Fruit fly (Drosophila melanogaster) whole organism, pupa: Measurements from ENCODE around the gene Lcp65Ae.
"Not testable (repeated sequence)": the region's sequence is repeated elsewhere in the genome, so short reads cannot be mapped to it uniquely, and the experiment has no call there.

Experiments used
- CG10348 ChIP-seq: fragments of 200-800 bp; sonication (Bioruptor generic); IDR thresholded peaks from 2 replicates; pipeline ENCODE4 v1.3.6; 2022; ENCODE audit warnings: missing biosample characterization, missing genetic modification characterization
- CG12605 ChIP-seq: fragments of 200-800 bp; sonication (Bioruptor generic); IDR thresholded peaks from 2 replicates; pipeline ENCODE4 v1.3.6; 2022; ENCODE audit warnings: missing biosample characterization, missing genetic modification characterization
- CG13204 ChIP-seq: fragments of 200-800 bp; sonication (Bioruptor generic); optimal IDR thresholded peaks from 2 replicates; lab custom pipeline; 2018; ENCODE audit warnings: missing biosample characterization, mild to moderate bottlenecking, missing genetic modification characterization, moderate library complexity
- CG14655 ChIP-seq: fragments of 200-800 bp; sonication (Bioruptor generic); optimal IDR thresholded peaks from 3 replicates; lab custom pipeline; 2017; ENCODE audit warnings: mild to moderate bottlenecking, missing biosample characterization, missing genetic modification reagents, missing genetic modification characterization
- CG15710 ChIP-seq: fragments of 200-800 bp; sonication (Bioruptor generic); optimal IDR thresholded peaks from 2 replicates; lab custom pipeline; 2018; ENCODE audit warnings: missing biosample characterization, mild to moderate bottlenecking, missing genetic modification characterization, moderate library complexity
- CG17806 ChIP-seq: fragments of 200-800 bp; sonication (Bioruptor generic); optimal IDR thresholded peaks from 2 replicates; lab custom pipeline; 2018; ENCODE audit warnings: missing biosample characterization, mild to moderate bottlenecking, missing genetic modification characterization, moderate library complexity
- CG32121 ChIP-seq: fragments of 200-800 bp; sonication (Bioruptor generic); IDR thresholded peaks from 2 replicates; pipeline ENCODE4 v1.3.6; 2022; ENCODE audit warnings: missing biosample characterization, missing genetic modification characterization
- CG34367 ChIP-seq: fragments of 200-800 bp; sonication (Bioruptor generic); optimal IDR thresholded peaks from 2 replicates; lab custom pipeline; 2018; ENCODE audit warnings: missing biosample characterization, mild to moderate bottlenecking, missing genetic modification characterization
- CG4496 ChIP-seq: fragments of 200-800 bp; sonication (Bioruptor generic); IDR thresholded peaks from 3 replicates; pipeline ENCODE4 v1.3.6; 2022; ENCODE audit warnings: missing biosample characterization, missing genetic modification characterization
- CG8159 ChIP-seq: fragments of 200-800 bp; sonication (Bioruptor generic); optimal IDR thresholded peaks from 3 replicates; lab custom pipeline; 2018; ENCODE audit warnings: missing biosample characterization, mild to moderate bottlenecking, missing genetic modification characterization, moderate library complexity
- CG8301 ChIP-seq: fragments of 200-800 bp; sonication (Bioruptor generic); optimal IDR thresholded peaks from 2 replicates; lab custom pipeline; 2018; ENCODE audit warnings: missing biosample characterization, mild to moderate bottlenecking, missing genetic modification characterization
- CG9948 ChIP-seq: fragments of 200-800 bp; sonication (Bioruptor generic); optimal IDR thresholded peaks from 2 replicates; lab custom pipeline; 2018; ENCODE audit warnings: missing biosample characterization, mild to moderate bottlenecking, missing genetic modification characterization, moderate library complexity
- D1 ChIP-seq: fragments of 200-800 bp; sonication (Bioruptor generic); optimal IDR thresholded peaks from 2 replicates; lab custom pipeline; 2018; ENCODE audit warnings: missing biosample characterization, mild to moderate bottlenecking, missing genetic modification characterization, moderate library complexity
- EcR ChIP-seq: fragments of 200-800 bp; sonication (Bioruptor generic); optimal IDR thresholded peaks from 3 replicates; lab custom pipeline; 2019; ENCODE audit warnings: missing biosample characterization, missing genetic modification characterization, mild to moderate bottlenecking, moderate library complexity, missing genetic modification reagents
- Ets98B ChIP-seq: fragments of 200-800 bp; sonication (Bioruptor generic); IDR thresholded peaks from 2 replicates; pipeline ENCODE4 v1.3.6; 2022; ENCODE audit warnings: missing biosample characterization, missing genetic modification characterization
- Pif1A ChIP-seq: fragments of 200-800 bp; sonication (Bioruptor generic); optimal IDR thresholded peaks from 3 replicates; lab custom pipeline; 2016; ENCODE audit warnings: missing biosample characterization, missing genetic modification characterization
- Pif1B ChIP-seq: fragments of 200-800 bp; sonication (Bioruptor generic); optimal IDR thresholded peaks from 3 replicates; lab custom pipeline; 2016; ENCODE audit warnings: missing biosample characterization, missing genetic modification characterization
- Snoo ChIP-seq: fragments of 200-800 bp; sonication (Bioruptor generic); optimal IDR thresholded peaks from 3 replicates; lab custom pipeline; 2017; ENCODE audit warnings: missing biosample characterization, mild to moderate bottlenecking, missing genetic modification characterization, inconsistent platforms
- fd96Ca ChIP-seq: fragments of 200-800 bp; sonication (Bioruptor generic); IDR thresholded peaks from 3 replicates; pipeline ENCODE4 v1.3.6; 2022; ENCODE audit warnings: missing biosample characterization, missing genetic modification characterization
- gl ChIP-seq: fragments of 200-800 bp; sonication (Bioruptor generic); optimal IDR thresholded peaks from 2 replicates; lab custom pipeline; 2018; ENCODE audit warnings: missing biosample characterization, mild to moderate bottlenecking, missing genetic modification characterization
- rn ChIP-seq: fragments of 200-800 bp; sonication (Bioruptor generic); IDR thresholded peaks from 2 replicates; pipeline ENCODE4 v1.3.6; 2022; ENCODE audit warnings: missing biosample characterization, missing genetic modification characterization

Gene Lcp65Ae

DNA sequence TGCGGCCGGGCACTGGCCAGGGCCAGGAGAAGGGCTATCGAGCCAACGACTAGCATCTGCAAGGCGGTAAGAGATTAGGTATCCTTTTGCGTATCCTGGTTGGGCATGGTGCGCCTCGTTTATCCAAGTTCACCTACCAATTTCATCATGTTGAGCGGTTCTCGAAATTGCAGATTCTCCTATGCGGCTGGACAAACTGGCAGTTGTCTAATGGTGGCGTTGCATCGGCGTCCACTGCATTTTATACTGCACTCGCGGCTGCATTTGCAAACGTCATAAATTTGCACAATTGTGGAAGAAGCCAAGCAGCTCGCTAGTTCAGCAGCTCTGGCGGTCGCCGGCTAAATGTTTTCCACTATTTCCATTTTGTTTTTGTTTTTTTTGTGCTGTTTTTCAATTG, 14.6 kb upstream of the Lcp65Ae start, which contains the start of gene Acp65Aa:
TSS of gene Acp65Aa (minus strand) at position 215 of the 400 bp plus-strand sequence.
- TF ChIP-seq EcR (GFP tag; lab: Kevin White, UChicago) (no peak), CG32121 (GFP tag; lab: Robert Waterston, UW) (no peak), CG12605 (GFP tag; lab: Robert Waterston, UW) (no peak), CG17806 (tag; lab: Kevin White, UChicago) (no peak), Snoo (tag; lab: Kevin White, UChicago) (no peak), Ets98B (GFP tag; lab: Robert Waterston, UW) (no peak), CG34367 (tag; lab: Kevin White, UChicago) (no peak), CG4496 (GFP tag; lab: Robert Waterston, UW) (no peak), fd96Ca (no peak), CG8159 (tag; lab: Kevin White, UChicago) (no peak), gl (tag; lab: Kevin White, UChicago) (no peak), CG15710 (tag; lab: Kevin White, UChicago) (no peak), CG8301 (tag; lab: Kevin White, UChicago) (no peak), D1 (no peak), Pif1A (GFP tag; lab: Kevin White, UChicago) (no peak), CG14655 (GFP tag; lab: Kevin White, UChicago) (no peak), rn (no peak)

DNA sequence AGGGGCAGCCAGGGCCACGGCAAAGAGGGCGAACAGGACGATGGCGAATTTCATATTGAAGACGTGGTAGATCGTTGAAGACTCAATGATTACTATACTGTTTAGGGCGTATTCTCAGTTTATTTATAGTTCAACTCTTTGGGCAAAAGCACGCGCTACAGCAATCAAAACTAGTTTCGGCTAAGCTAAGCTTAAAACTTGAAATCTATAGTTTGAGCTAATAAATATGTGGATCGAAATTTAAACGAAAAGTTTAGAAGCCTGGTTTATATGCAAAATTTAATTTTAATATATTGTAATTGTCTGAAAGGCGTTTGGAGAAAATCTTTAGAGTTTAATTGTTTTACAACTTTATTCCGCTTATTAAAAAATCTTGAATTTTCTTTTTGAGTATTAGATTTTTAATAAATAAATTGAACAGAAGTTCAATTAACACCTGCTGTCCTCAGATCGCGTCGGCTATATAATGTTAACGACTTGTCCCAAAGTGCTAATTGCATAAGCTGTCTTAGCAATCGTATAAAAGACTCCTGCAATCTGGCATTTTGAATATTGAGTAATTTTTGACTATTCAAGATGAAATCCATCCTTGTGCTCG, 12.9 kb upstream of the Lcp65Ae start, which contains the start of the genes Cpr65Ax2 and Lcp65Aa:
TSS of gene Cpr65Ax2 (minus strand) at position 101 of the 598 bp plus-strand sequence.
TSS of gene Lcp65Aa (plus strand) at position 548 of the 598 bp plus-strand sequence.
- TF ChIP-seq Snoo (tag; lab: Kevin White, UChicago); CG9948; fd96Ca: not testable (repeated sequence)

DNA sequence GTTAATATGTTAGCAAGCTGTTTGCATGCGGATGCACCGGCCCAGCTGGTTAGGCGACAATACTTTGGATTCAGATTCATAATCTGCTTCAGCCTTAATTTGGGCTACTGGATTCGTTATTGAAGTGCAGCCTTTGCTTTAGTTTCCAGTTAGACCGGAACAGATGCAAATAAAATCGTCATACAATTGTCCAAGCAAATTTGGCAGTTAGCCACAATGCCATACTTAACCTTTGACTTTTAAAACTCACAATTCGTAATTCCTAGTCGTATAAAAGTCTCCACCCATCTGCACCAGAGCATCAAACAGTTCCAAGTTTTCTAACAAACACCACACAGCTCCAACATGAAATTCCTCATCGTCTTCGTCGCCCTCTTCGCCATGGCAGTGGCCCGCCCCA, 11.3 kb upstream of the Lcp65Ae start, which contains the start of gene Lcp65Ab1:
TSS of gene Lcp65Ab1 (plus strand) at position 301 of the 400 bp plus-strand sequence.
- not testable (repeated sequence) for TF ChIP-seq rn; Pif1A (GFP tag; lab: Kevin White, UChicago); fd96Ca

- TF ChIP-seq EcR (GFP tag; lab: Kevin White, UChicago); CG4496 (GFP tag; lab: Robert Waterston, UW); CG10348 (GFP tag; lab: Robert Waterston, UW): not testable (repeated sequence)
- TF ChIP-seq, all 21 proteins: peak for 0; not testable (repeated sequence) for 21
Measured at dm6 chr3L:6147887-6148286, 10.0 kb upstream of the Lcp65Ae start, which contains the start of gene Cpr65Ax1. Gene Cpr65Ax1, minus strand, starts transcription at chr3L:6147987.

dm6 chr3L:6146374-6146773, 8.5 kb upstream of the Lcp65Ae start, which contains the start of gene Lcp65Ab2:
Gene Lcp65Ab2, plus strand, starts transcription at chr3L:6146674.
- not testable (repeated sequence) for TF ChIP-seq CG4496 (GFP tag; lab: Robert Waterston, UW); CG10348 (GFP tag; lab: Robert Waterston, UW); CG17806 (tag; lab: Kevin White, UChicago)

DNA sequence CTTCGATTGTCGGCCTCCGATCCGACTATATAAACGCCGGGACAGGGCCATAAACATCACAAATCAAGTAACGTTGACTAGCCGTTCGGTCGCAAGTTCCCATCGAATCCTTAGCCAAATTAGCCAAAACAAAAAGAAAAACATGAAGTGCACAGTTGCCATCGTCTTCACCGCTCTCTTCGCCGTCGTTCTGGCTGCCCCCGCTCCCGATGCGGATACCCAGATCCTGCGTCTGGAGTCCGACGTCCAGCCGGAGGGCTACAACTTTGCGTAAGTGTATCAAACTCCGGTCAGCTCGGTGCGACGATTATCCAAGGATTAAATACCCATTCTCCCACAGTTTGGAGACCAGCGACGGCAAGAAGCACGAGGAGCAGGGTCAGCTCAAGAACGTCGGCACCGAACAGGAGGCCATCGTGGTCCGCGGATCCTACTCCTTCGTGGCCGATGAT, 6.9 kb upstream of the Lcp65Ae start, which contains the start of gene Lcp65Ac:
TSS of gene Lcp65Ac (plus strand) at position 51 of the 452 bp plus-strand sequence.
- TF ChIP-seq CG15710 (tag; lab: Kevin White, UChicago) = no peak
- TF ChIP-seq CG10348 (GFP tag; lab: Robert Waterston, UW) = no peak
- TF ChIP-seq Snoo (tag; lab: Kevin White, UChicago) = no peak
- no peak for TF ChIP-seq CG17806 (tag; lab: Kevin White, UChicago)
- TF ChIP-seq Pif1B (GFP tag; lab: Kevin White, UChicago) = no peak
- TF ChIP-seq CG8159 (tag; lab: Kevin White, UChicago) = no peak
- TF ChIP-seq D1 = no peak
- TF ChIP-seq CG13204 (GFP tag; lab: Kevin White, UChicago) = no peak
- no peak for TF ChIP-seq CG4496 (GFP tag; lab: Robert Waterston, UW)
- no peak for TF ChIP-seq gl (tag; lab: Kevin White, UChicago)
- no peak for TF ChIP-seq fd96Ca
- no peak for TF ChIP-seq Ets98B (GFP tag; lab: Robert Waterston, UW)
- no peak for TF ChIP-seq EcR (GFP tag; lab: Kevin White, UChicago)
- no peak for TF ChIP-seq rn
- TF ChIP-seq CG8301 (tag; lab: Kevin White, UChicago) = no peak
- TF ChIP-seq CG32121 (GFP tag; lab: Robert Waterston, UW) = no peak
- no peak for TF ChIP-seq CG34367 (tag; lab: Kevin White, UChicago)
- TF ChIP-seq Pif1A (GFP tag; lab: Kevin White, UChicago) = no peak
- no peak for TF ChIP-seq CG9948
